Worm (Caenorhabditis elegans): ENCODE data around the gene Y54G2A.49.

- TF ChIP-seq flt-1 (GFP tag; IDR thresholded peaks at IDR 0.05): no peak
- TF ChIP-seq cog-1 (tag; optimal IDR thresholded peaks at IDR 0.05): no peak
- no peak for TF ChIP-seq ztf-23 (GFP tag; IDR thresholded peaks at IDR 0.05)
- TF ChIP-seq med-1 (GFP tag; optimal IDR thresholded peaks at IDR 0.05; ENCODE audit: insufficient read depth): no peak
- TF ChIP-seq klf-2 (GFP tag; conservative IDR thresholded peaks at IDR 0.05): no peak
- TF ChIP-seq tab-1 (GFP tag; IDR thresholded peaks at IDR 0.05): no peak
Measured at ce11 chrIV:2887245-2887644, 34.2 kb upstream of the Y54G2A.49 start.

All from whole organism, midembryonic.